Worm (Caenorhabditis elegans): ENCODE data around the gene pax-1.

ce11 chrV:8230056-8230455, 5.3 kb downstream of the pax-1 start:
- TF ChIP-seq zip-8 (tag; optimal IDR thresholded peaks at IDR 0.05) (no peak), ces-1 (GFP tag; optimal IDR thresholded peaks at IDR 0.05) (no peak), pha-4 (tag; optimal IDR thresholded peaks at IDR 0.05) (no peak), unc-39 (tag; optimal IDR thresholded peaks at IDR 0.05) (no peak), nhr-76 (tag; optimal IDR thresholded peaks at IDR 0.05) (no peak), nhr-237 (tag; optimal IDR thresholded peaks at IDR 0.05) (no peak), nhr-28 (tag; optimal IDR thresholded peaks at IDR 0.05) (no peak), elt-1 (tag; optimal IDR thresholded peaks at IDR 0.05; ENCODE audit: borderline replicate concordance, insufficient read depth) (no peak)
